Fruit fly (Drosophila melanogaster): ENCODE data around the gene eEF2.

The eEF2 gene

DNA sequence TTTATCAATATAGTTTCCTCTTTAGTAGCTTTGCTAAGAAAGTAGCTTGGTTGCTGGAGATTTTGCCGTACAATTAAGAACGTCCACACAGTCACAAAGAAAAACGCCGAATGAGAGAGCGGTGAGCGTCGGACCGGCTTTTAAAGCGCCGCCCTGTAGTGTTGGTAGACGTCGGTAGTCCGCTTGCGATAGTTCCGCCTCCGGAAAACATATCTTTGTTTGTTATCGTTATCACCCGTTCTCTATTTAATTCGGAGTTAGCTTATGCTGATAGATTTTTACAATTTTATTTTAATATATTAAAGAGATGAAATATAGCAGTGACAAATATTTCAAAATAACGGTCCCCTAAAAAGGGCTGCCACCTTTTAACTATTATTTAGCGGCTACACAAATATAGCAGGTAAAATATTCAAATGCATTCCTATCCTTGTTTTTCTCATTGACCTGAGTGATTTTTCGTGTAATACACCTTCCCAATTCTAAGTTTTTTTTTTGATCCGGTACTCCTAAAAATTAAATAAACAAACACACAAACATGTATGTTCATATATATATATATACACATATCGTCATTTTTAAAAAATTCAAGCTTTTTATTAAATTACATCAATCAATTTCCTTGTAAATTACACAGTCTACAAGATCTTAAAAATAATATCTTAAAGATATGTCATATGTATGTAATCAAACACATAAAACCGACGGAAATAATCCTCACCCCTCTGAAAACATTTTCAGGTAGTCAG, 52.0 kb downstream of the eEF2 start, which contains the start of gene Df31 (continued):
- TF ChIP-seq MTF-1 (GFP tag; optimal IDR thresholded peaks at IDR 0.05; ENCODE audit: borderline replicate concordance): peak; percentile 27
- no peak for TF ChIP-seq Hmx (GFP tag; optimal IDR thresholded peaks at IDR 0.05)
- TF ChIP-seq CG9876 (GFP tag; optimal IDR thresholded peaks at IDR 0.05): peak; percentile 48
- no peak for TF ChIP-seq wdn (GFP tag; IDR thresholded peaks at IDR 0.05)
- TF ChIP-seq nom (GFP tag; optimal IDR thresholded peaks at IDR 0.05): peak; percentile 68
- TF ChIP-seq CG1024 (GFP tag; IDR thresholded peaks at IDR 0.05): peak; percentile 78; the same call in 1 of the 2 replicates
- TF ChIP-seq ind (GFP tag; optimal IDR thresholded peaks at IDR 0.05): peak; percentile 57
- TF ChIP-seq CG4730 (GFP tag; IDR thresholded peaks at IDR 0.05): peak; percentile 29; the same call in 1 of the 2 replicates
- TF ChIP-seq CG3065 (GFP tag; optimal IDR thresholded peaks at IDR 0.05): peak; percentile 59
- TF ChIP-seq CG6683 (GFP tag; optimal IDR thresholded peaks at IDR 0.05): no peak
- TF ChIP-seq CG6654 (GFP tag; optimal IDR thresholded peaks at IDR 0.05): no peak
- peak; percentile 62 for TF ChIP-seq Chrac-16 (GFP tag; optimal IDR thresholded peaks at IDR 0.05)
- TF ChIP-seq NfI (GFP tag; optimal IDR thresholded peaks at IDR 0.05): peak; percentile 63
- TF ChIP-seq HmgD (GFP tag; optimal IDR thresholded peaks at IDR 0.05): peak; percentile 50
- TF ChIP-seq Elba2 (GFP tag; optimal IDR thresholded peaks at IDR 0.05): no peak
- TF ChIP-seq exex (tag; optimal IDR thresholded peaks at IDR 0.05): no peak
- peak; percentile 95; the same call in 2 of the 3 replicates for TF ChIP-seq Opbp (GFP tag; IDR thresholded peaks at IDR 0.05; ENCODE audit: partially characterized antibody)
- TF ChIP-seq CG12659 (GFP tag; optimal IDR thresholded peaks at IDR 0.05): peak; percentile 74
- TF ChIP-seq CG3847 (GFP tag; IDR thresholded peaks at IDR 0.05): no peak; the same call in 1 of the 2 replicates
- TF ChIP-seq CG4424 (GFP tag; optimal IDR thresholded peaks at IDR 0.05): peak; percentile 63
- TF ChIP-seq CG1529 (GFP tag; optimal IDR thresholded peaks at IDR 0.05): no peak
- no peak for TF ChIP-seq CG5953 (GFP tag; IDR thresholded peaks at IDR 0.05)
- peak; percentile 93 for TF ChIP-seq Sry-δ (GFP tag; optimal IDR thresholded peaks at IDR 0.05)
- TF ChIP-seq dmrt99B (tag; optimal IDR thresholded peaks at IDR 0.05): peak; percentile 36
- peak; percentile 18 for TF ChIP-seq CG8388 (GFP tag; optimal IDR thresholded peaks at IDR 0.05)
- TF ChIP-seq CG1603 (tag; optimal IDR thresholded peaks at IDR 0.05): peak; percentile 61
- no peak for TF ChIP-seq Deaf1 (tag; optimal IDR thresholded peaks at IDR 0.05)
- TF ChIP-seq Gsc (GFP tag; IDR thresholded peaks at IDR 0.05): no peak
- TF ChIP-seq ab (GFP tag; optimal IDR thresholded peaks at IDR 0.05): peak; percentile 22
- peak; percentile 85; the same call in 1 of the 2 replicates for TF ChIP-seq chm (GFP tag; IDR thresholded peaks at IDR 0.05)
- TF ChIP-seq gfzf (GFP tag; optimal IDR thresholded peaks at IDR 0.05): peak; percentile 45
- TF ChIP-seq Nf-YA (GFP tag; IDR thresholded peaks at IDR 0.05): no peak
- TF ChIP-seq bab2 (GFP tag; optimal IDR thresholded peaks at IDR 0.05): peak; percentile 43
- TF ChIP-seq CG12155 (GFP tag; optimal IDR thresholded peaks at IDR 0.05): peak; percentile 53
- TF ChIP-seq sug (tag; optimal IDR thresholded peaks at IDR 0.05): peak; percentile 31
- TF ChIP-seq cg (GFP tag; optimal IDR thresholded peaks at IDR 0.05): no peak
- no peak for TF ChIP-seq CG14441 (GFP tag; IDR thresholded peaks at IDR 0.05)
- TF ChIP-seq CG17612 (GFP tag; IDR thresholded peaks at IDR 0.05): no peak
- peak; percentile 47 for TF ChIP-seq CG17829 (tag; optimal IDR thresholded peaks at IDR 0.05)
- no peak for TF ChIP-seq Hand (GFP tag; optimal IDR thresholded peaks at IDR 0.05)
- TF ChIP-seq fd3F (GFP tag; optimal IDR thresholded peaks at IDR 0.05): peak; percentile 13
- no peak for TF ChIP-seq gsb (GFP tag; IDR thresholded peaks at IDR 0.05)
- TF ChIP-seq tll (GFP tag; optimal IDR thresholded peaks at IDR 0.05): no peak
- no peak for TF ChIP-seq btn (GFP tag; optimal IDR thresholded peaks at IDR 0.05)
- peak; percentile 1 for TF ChIP-seq kay (GFP tag; optimal IDR thresholded peaks at IDR 0.05)
- no peak for TF ChIP-seq abd-A (tag; optimal IDR thresholded peaks at IDR 0.05)
- TF ChIP-seq CG31388 (GFP tag; optimal IDR thresholded peaks at IDR 0.05): no peak
- 0 out of 2 replicates have a peak, but pooled peaks have one; percentile 38 for TF ChIP-seq Ada2b (GFP tag; IDR thresholded peaks at IDR 0.05)
- TF ChIP-seq Lim3 (GFP tag; IDR thresholded peaks at IDR 0.05): no peak

Data from whole organism, embryonic.